Worm (Caenorhabditis elegans) whole organism, late embryonic: ENCODE measurements around the gene Y53C12A.6.
"Not testable (repeated sequence)": the region's sequence is repeated elsewhere in the genome, so short reads cannot be mapped to it uniquely, and the experiment has no call there.

Source experiments
- C08G9.2 ChIP-seq: sonication (generic microtip); optimal IDR thresholded peaks from 2 replicates; lab custom pipeline; 2016; ENCODE audit warnings: mild to moderate bottlenecking, missing genetic modification characterization, moderate library complexity, missing compliant biosample characterization
- K02D7.2 ChIP-seq: sonication (generic microtip); optimal IDR thresholded peaks from 2 replicates; lab custom pipeline; 2017; ENCODE audit warnings: mild to moderate bottlenecking, missing genetic modification characterization, missing compliant biosample characterization
- K09A11.1 ChIP-seq: sonication (generic microtip); optimal IDR thresholded peaks from 2 replicates; lab custom pipeline; 2017; ENCODE audit warnings: antibody characterized with exemption, mild to moderate bottlenecking, missing genetic modification characterization, missing compliant biosample characterization; ENCODE audit not compliant: insufficient read depth
- Y22D7AL.16 ChIP-seq: sonication (generic microtip); optimal IDR thresholded peaks from 2 replicates; lab custom pipeline; 2016; ENCODE audit warnings: missing genetic modification characterization, missing compliant biosample characterization
- ceh-14 ChIP-seq: sonication (generic microtip); optimal IDR thresholded peaks from 2 replicates; lab custom pipeline; 2016; ENCODE audit warnings: missing genotype, missing genetic modification characterization, missing compliant biosample characterization
- ceh-2 ChIP-seq: sonication (generic microtip); optimal IDR thresholded peaks from 2 replicates; lab custom pipeline; 2016; ENCODE audit warnings: missing genotype, missing genetic modification characterization, missing compliant biosample characterization
- ceh-22 ChIP-seq: sonication (generic microtip); optimal IDR thresholded peaks from 2 replicates; lab custom pipeline; 2017; ENCODE audit warnings: missing biosample characterization, missing genetic modification characterization
- ceh-30 ChIP-seq: fragments of 150-350 bp; optimal IDR thresholded peaks from 2 replicates; lab custom pipeline; 2014; ENCODE audit warnings: missing biosample characterization, missing genetic modification characterization
- ceh-31 ChIP-seq: sonication (generic microtip); optimal IDR thresholded peaks from 2 replicates; lab custom pipeline; 2016; ENCODE audit warnings: missing genetic modification characterization, missing compliant biosample characterization
- ceh-45 ChIP-seq: fragments of 200-800 bp; sonication (Bioruptor generic); IDR thresholded peaks from 2 replicates; pipeline ENCODE4 v1.3.6; 2022; ENCODE audit warnings: missing genetic modification reagents, missing genetic modification characterization, missing compliant biosample characterization
- ceh-6 ChIP-seq: fragments of 200-800 bp; sonication (Bioruptor generic); optimal IDR thresholded peaks from 2 replicates; lab custom pipeline; 2018; ENCODE audit warnings: mild to moderate bottlenecking, missing genetic modification characterization, missing compliant biosample characterization
- dve-1 ChIP-seq: sonication (generic microtip); optimal IDR thresholded peaks from 2 replicates; lab custom pipeline; 2017; ENCODE audit warnings: antibody characterized with exemption, mild to moderate bottlenecking, missing genetic modification characterization, missing compliant biosample characterization
- elt-2 ChIP-seq: sonication (generic microtip); optimal IDR thresholded peaks from 2 replicates; lab custom pipeline; 2016; ENCODE audit warnings: missing genetic modification reagents, missing genetic modification characterization, missing compliant biosample characterization
- elt-4 ChIP-seq: sonication (generic microtip); optimal IDR thresholded peaks from 2 replicates; lab custom pipeline; 2016; ENCODE audit warnings: missing genetic modification characterization, missing compliant biosample characterization
- ets-4 ChIP-seq: sonication (generic microtip); optimal IDR thresholded peaks from 2 replicates; lab custom pipeline; 2016; ENCODE audit warnings: missing genetic modification characterization, missing compliant biosample characterization
- fax-1 ChIP-seq: sonication (generic microtip); optimal IDR thresholded peaks from 2 replicates; lab custom pipeline; 2016; ENCODE audit warnings: missing genotype, missing genetic modification characterization, missing compliant biosample characterization
- fkh-10 ChIP-seq: fragments of 150-350 bp; optimal IDR thresholded peaks from 2 replicates; lab custom pipeline; 2014; ENCODE audit warnings: missing biosample characterization, missing genetic modification reagents, missing genetic modification characterization
- hlh-13 ChIP-seq: fragments of 200-800 bp; sonication (Bioruptor generic); optimal IDR thresholded peaks from 2 replicates; lab custom pipeline; 2018; ENCODE audit warnings: mild to moderate bottlenecking, missing genetic modification characterization, missing compliant biosample characterization
- hlh-30 ChIP-seq: sonication (generic microtip); optimal IDR thresholded peaks from 2 replicates; lab custom pipeline; 2017; ENCODE audit warnings: antibody characterized with exemption, missing genetic modification characterization, missing compliant biosample characterization; ENCODE audit not compliant: insufficient read depth
- hlh-6 ChIP-seq: sonication (generic microtip); optimal IDR thresholded peaks from 2 replicates; lab custom pipeline; 2016; ENCODE audit warnings: missing genotype, missing genetic modification characterization, missing compliant biosample characterization
- hlh-8 ChIP-seq: sonication (generic microtip); optimal IDR thresholded peaks from 2 replicates; lab custom pipeline; 2016; ENCODE audit warnings: missing genotype, missing genetic modification characterization, missing compliant biosample characterization
- lim-6 ChIP-seq: sonication (generic microtip); optimal IDR thresholded peaks from 2 replicates; lab custom pipeline; 2016; ENCODE audit warnings: missing genetic modification characterization, missing compliant biosample characterization
- lin-11 ChIP-seq: fragments of 200-800 bp; sonication (Bioruptor generic); optimal IDR thresholded peaks from 2 replicates; lab custom pipeline; 2018; ENCODE audit warnings: mild to moderate bottlenecking, missing genetic modification characterization, missing compliant biosample characterization
- nfya-1 ChIP-seq: sonication (generic microtip); optimal IDR thresholded peaks from 2 replicates; lab custom pipeline; 2017; ENCODE audit warnings: missing genetic modification characterization, mild to moderate bottlenecking, missing compliant biosample characterization, antibody characterized with exemption, moderate library complexity
- nhr-11 ChIP-seq: fragments of 150-350 bp; optimal IDR thresholded peaks from 2 replicates; lab custom pipeline; 2014; ENCODE audit warnings: missing biosample characterization, missing genetic modification characterization
- npax-4 ChIP-seq: sonication (generic microtip); optimal IDR thresholded peaks from 2 replicates; lab custom pipeline; 2016; ENCODE audit warnings: missing genetic modification characterization, missing compliant biosample characterization
- pag-3 ChIP-seq: sonication (generic microtip); optimal IDR thresholded peaks from 2 replicates; lab custom pipeline; 2016; ENCODE audit warnings: missing compliant biosample characterization, missing genetic modification characterization, borderline replicate concordance
- pax-1 ChIP-seq: fragments of 150-350 bp; optimal IDR thresholded peaks from 2 replicates; lab custom pipeline; 2014; ENCODE audit warnings: missing biosample characterization, missing genetic modification characterization
- pros-1 ChIP-seq: fragments of 150-350 bp; optimal IDR thresholded peaks from 2 replicates; lab custom pipeline; 2014; ENCODE audit warnings: missing biosample characterization, missing genetic modification reagents, missing genetic modification characterization
- ref-2 ChIP-seq: sonication (generic microtip); optimal IDR thresholded peaks from 2 replicates; lab custom pipeline; 2016; ENCODE audit warnings: missing genetic modification characterization, missing compliant biosample characterization
- rnt-1 ChIP-seq: sonication (generic microtip); optimal IDR thresholded peaks from 2 replicates; lab custom pipeline; 2016; ENCODE audit warnings: missing genetic modification characterization, missing compliant biosample characterization
- sdc-2 ChIP-seq: sonication (generic microtip); optimal IDR thresholded peaks from 2 replicates; lab custom pipeline; 2016; ENCODE audit warnings: missing genotype, missing genetic modification characterization, missing compliant biosample characterization
- sox-2 ChIP-seq: fragments of 200-800 bp; sonication (Bioruptor generic); IDR thresholded peaks from 2 replicates; pipeline ENCODE4 v1.3.6; 2022; ENCODE audit warnings: missing genetic modification reagents, missing genetic modification characterization, missing compliant biosample characterization
- sox-4 ChIP-seq: sonication (generic microtip); optimal IDR thresholded peaks from 2 replicates; lab custom pipeline; 2017; ENCODE audit warnings: mild to moderate bottlenecking, missing genetic modification characterization, inconsistent platforms, missing compliant biosample characterization
- syd-9 ChIP-seq: sonication (generic microtip); optimal IDR thresholded peaks from 2 replicates; lab custom pipeline; 2016; ENCODE audit warnings: mild to moderate bottlenecking, missing genetic modification characterization, moderate library complexity, missing compliant biosample characterization
- tbx-7 ChIP-seq: sonication (generic microtip); optimal IDR thresholded peaks from 2 replicates; lab custom pipeline; 2016; ENCODE audit warnings: missing genotype, missing genetic modification characterization, missing compliant biosample characterization
- ttx-3 ChIP-seq: sonication (generic microtip); optimal IDR thresholded peaks from 2 replicates; lab custom pipeline; 2016; ENCODE audit warnings: missing genetic modification reagents, missing genetic modification characterization, missing compliant biosample characterization
- unc-3 ChIP-seq, 2 experiments: fragments of 200-800 bp in 1 of 2; sonication (Bioruptor generic) in 1 of 2; sonication (generic microtip) in 1 of 2; conservative IDR thresholded peaks in 1 of 2; optimal IDR thresholded peaks in 1 of 2; 2 replicates each; pipeline versions ENCODE4 v1.3.6 to Lab custom; 2016 to 2022; ENCODE audit warnings: missing compliant biosample characterization in 2 of 2, missing genetic modification characterization in 2 of 2, missing genetic modification reagents in 1 of 2
- unc-42 ChIP-seq: sonication (generic microtip); optimal IDR thresholded peaks from 2 replicates; lab custom pipeline; 2016; ENCODE audit warnings: missing genotype, missing genetic modification characterization, missing compliant biosample characterization
- unc-55 ChIP-seq: sonication (generic microtip); optimal IDR thresholded peaks from 2 replicates; lab custom pipeline; 2017; ENCODE audit warnings: missing biosample characterization, missing genetic modification reagents, missing genetic modification characterization
- unc-86 ChIP-seq: sonication (generic microtip); optimal IDR thresholded peaks from 2 replicates; lab custom pipeline; 2016; ENCODE audit warnings: missing genetic modification characterization, missing compliant biosample characterization
- ztf-16 ChIP-seq: sonication (generic microtip); optimal IDR thresholded peaks from 2 replicates; lab custom pipeline; 2017; ENCODE audit warnings: missing genetic modification characterization, missing compliant biosample characterization

The Y53C12A.6 gene

DNA sequence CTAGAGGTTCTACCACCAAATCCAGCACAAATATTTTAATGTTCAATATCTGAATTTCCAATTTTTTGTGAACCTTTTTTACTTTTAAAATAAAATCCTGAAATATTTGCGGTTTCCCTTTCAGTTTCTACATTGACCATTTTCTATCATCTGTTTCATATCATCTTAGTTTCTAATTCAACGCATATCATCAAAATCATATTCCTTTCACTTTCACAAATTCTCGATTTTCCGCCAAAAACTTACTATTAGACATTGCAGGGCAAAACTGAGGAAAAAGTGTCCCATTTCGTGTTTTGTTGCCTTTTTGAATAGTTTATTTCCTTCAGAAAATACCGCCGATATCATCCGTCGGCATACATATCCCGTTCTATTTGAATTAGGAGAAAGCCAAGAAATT lies 7.3 kb upstream of the Y53C12A.6 start:
- no peak for TF ChIP-seq unc-42 (tag; lab: Kevin White, UChicago)
- TF ChIP-seq lim-6 (tag; lab: Kevin White, UChicago), result no peak
- no peak for TF ChIP-seq pros-1 (tag; lab: Kevin White, UChicago)
- TF ChIP-seq nfya-1 (tag; lab: Kevin White, UChicago), result no peak
- no peak for TF ChIP-seq C08G9.2
- no peak for TF ChIP-seq ceh-6 (GFP tag; lab: Kevin White, UChicago)
- TF ChIP-seq fkh-10 (GFP tag; lab: Kevin White, UChicago), result no peak
- TF ChIP-seq ets-4 (tag; lab: Kevin White, UChicago), result no peak
- no peak for TF ChIP-seq syd-9 (tag; lab: Kevin White, UChicago)
- no peak for TF ChIP-seq rnt-1 (tag; lab: Kevin White, UChicago)
- TF ChIP-seq hlh-8, result no peak
- no peak for TF ChIP-seq ceh-14
- no peak for TF ChIP-seq ref-2 (tag; lab: Kevin White, UChicago)
- no peak for TF ChIP-seq unc-55
- TF ChIP-seq sdc-2 (tag; lab: Kevin White, UChicago), result no peak
- TF ChIP-seq, all 69 proteins: peak for 0

DNA sequence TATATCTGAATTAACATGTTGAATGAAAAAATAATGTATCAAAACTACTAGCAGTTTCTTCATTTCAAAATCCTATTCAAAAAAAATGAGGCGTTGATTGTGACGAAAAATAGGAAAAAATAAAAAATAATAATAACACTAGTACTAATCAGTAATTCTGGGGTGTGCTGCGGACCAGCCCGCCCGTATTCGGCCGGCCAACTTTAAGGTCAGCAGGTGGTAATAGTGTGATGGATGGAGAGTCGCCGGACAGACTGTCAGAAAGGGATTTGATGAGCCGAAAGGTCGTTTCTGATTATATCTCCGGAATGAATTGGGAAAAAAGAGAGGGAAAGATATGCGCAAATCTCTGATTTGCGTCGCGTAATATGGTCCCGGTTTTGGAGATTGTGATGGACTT lies 6.7 kb upstream of the Y53C12A.6 start, which contains the start of gene cutl-2:
Gene cutl-2 (minus strand): TSS at position 210 of the 400 bp plus-strand sequence.
- no peak for TF ChIP-seq unc-86 (tag; lab: Kevin White, UChicago)
- TF ChIP-seq ceh-45 (GFP tag; lab: Robert Waterston, UW), result no peak
- no peak for TF ChIP-seq ceh-31 (tag; lab: Kevin White, UChicago)

ce11 chrII:9718631-9719252 lies 938 bp upstream of the Y53C12A.6 start, which contains the start of gene Y53C12A.11:
Y53C12A.11 (minus strand) TSS chrII:9718698.
- TF ChIP-seq ttx-3 (tag; lab: Kevin White, UChicago); tbx-7; elt-4: not testable (repeated sequence)

DNA sequence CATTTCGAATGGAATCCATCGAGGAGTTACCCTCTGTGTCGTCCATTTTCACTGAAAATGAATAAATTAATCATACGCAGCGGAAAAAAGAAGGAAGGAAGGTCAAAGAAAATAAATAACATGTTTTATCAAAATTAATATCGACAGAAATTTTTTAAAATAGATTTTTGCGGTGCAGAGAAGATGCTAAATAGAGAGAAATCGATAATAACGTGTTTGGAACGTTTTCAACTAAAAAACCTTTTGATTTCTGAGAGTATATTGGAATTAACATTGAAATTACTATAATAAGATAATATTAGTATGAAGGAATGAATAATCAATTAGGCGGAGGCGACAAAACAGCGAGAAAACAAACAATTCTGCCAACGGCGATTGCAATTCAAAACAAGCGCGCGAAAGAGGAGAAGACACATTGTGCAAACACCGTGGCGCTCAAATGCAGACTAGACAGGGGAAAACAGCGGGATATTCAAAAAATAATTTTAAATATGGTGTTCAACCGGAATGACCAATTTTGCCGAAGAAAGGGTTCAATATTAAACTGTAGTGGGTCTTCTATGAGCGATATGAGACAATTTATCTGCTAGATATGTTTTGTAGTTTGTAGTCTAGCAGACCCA lies 1.3 kb downstream of the Y53C12A.6 start, which contains the start of gene wee-1.3:
Gene wee-1.3 (minus strand): TSS at position 51 of the 623 bp plus-strand sequence.
- peak; percentile 18 for TF ChIP-seq ceh-30
- TF ChIP-seq unc-3 (GFP tag; conservative IDR thresholded peaks at IDR 0.05; lab: Robert Waterston, UW), result no peak
- no peak for TF ChIP-seq unc-3 (tag; optimal IDR thresholded peaks at IDR 0.05; lab: Kevin White, UChicago)
- TF ChIP-seq C08G9.2, result peak; percentile 20
- peak; percentile 37 for TF ChIP-seq elt-2 (tag; lab: Kevin White, UChicago)
- TF ChIP-seq hlh-6, result no peak
- TF ChIP-seq syd-9 (tag; lab: Kevin White, UChicago), result no peak
- TF ChIP-seq hlh-30, result no peak
- TF ChIP-seq ceh-45 (GFP tag; lab: Robert Waterston, UW), result no peak
- TF ChIP-seq npax-4 (tag; lab: Kevin White, UChicago), result no peak
- TF ChIP-seq nfya-1 (tag; lab: Kevin White, UChicago), result peak; percentile 59
- TF ChIP-seq pag-3 (tag; lab: Kevin White, UChicago), result no peak
- no peak for TF ChIP-seq sox-4
- TF ChIP-seq fkh-10 (GFP tag; lab: Kevin White, UChicago), result no peak
- TF ChIP-seq lin-11, result no peak
- no peak for TF ChIP-seq K09A11.1 (tag; lab: Kevin White, UChicago)
- TF ChIP-seq Y22D7AL.16 (tag; lab: Kevin White, UChicago), result no peak
- TF ChIP-seq ref-2 (tag; lab: Kevin White, UChicago), result peak; percentile 53
- TF ChIP-seq ceh-14, result peak; percentile 24
- peak; percentile 53 for TF ChIP-seq unc-42 (tag; lab: Kevin White, UChicago)
- TF ChIP-seq nhr-11 (tag; lab: Kevin White, UChicago), result peak; percentile 35
- peak; percentile 5 for TF ChIP-seq pax-1 (tag; lab: Kevin White, UChicago)
- no peak for TF ChIP-seq hlh-13 (GFP tag; lab: Kevin White, UChicago)
- peak; percentile 54 for TF ChIP-seq ceh-31 (tag; lab: Kevin White, UChicago)
- no peak for TF ChIP-seq fax-1 (tag; lab: Kevin White, UChicago)
- peak; percentile 22 for TF ChIP-seq dve-1 (tag; lab: Kevin White, UChicago)
- TF ChIP-seq unc-55, result no peak
- TF ChIP-seq K02D7.2, result no peak
- no peak for TF ChIP-seq ceh-22 (tag; lab: Kevin White, UChicago)
- TF ChIP-seq ceh-2 (tag; lab: Kevin White, UChicago), result peak; percentile 10
- TF ChIP-seq ztf-16 (tag; lab: Kevin White, UChicago), result peak; percentile 28
- TF ChIP-seq rnt-1 (tag; lab: Kevin White, UChicago), result no peak
- TF ChIP-seq sox-2, result 0 out of 2 replicates have a peak, but pooled peaks have one; percentile 15
